Worm (Caenorhabditis elegans): Measurements from ENCODE around the gene nspc-19.

DNA sequence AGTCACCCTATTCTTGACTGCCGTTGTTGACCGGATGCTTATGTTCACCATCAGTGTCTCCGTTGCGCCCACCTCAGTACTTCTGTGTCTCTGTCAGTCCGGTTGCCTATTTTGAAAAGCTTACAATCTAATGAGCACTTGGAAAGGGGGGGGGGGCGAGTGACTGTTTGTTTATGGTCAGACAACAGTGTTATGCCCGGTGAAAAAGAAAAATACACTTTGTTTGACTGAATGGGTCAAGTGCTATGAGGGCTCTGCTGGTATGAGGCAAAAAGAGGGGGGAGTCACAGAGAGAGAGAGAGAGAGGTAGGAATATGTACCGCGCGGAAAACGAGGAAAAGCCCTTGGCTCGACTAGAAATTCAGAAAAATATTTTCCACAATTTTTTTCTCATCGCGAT lies 42.8 kb downstream of the nspc-19 start:
- TF ChIP-seq mep-1 (tag; optimal IDR thresholded peaks at IDR 0.05): no peak
- no peak for TF ChIP-seq ztf-11 (tag; optimal IDR thresholded peaks at IDR 0.05)
- no peak for TF ChIP-seq ham-2 (GFP tag; optimal IDR thresholded peaks at IDR 0.05)
- TF ChIP-seq unc-62 (GFP tag; optimal IDR thresholded peaks at IDR 0.05): no peak

Measured in whole organism, mixed stage, embryonic.